Fruit fly (Drosophila melanogaster) whole organism: ENCODE data around the gene cpo.

ENCODE experiments used
- CG8478 ChIP-seq: fragments of >200 bp; optimal IDR thresholded peaks from 2 replicates; lab custom pipeline; 2018; ENCODE audit warnings: inconsistent platforms
- Dll ChIP-seq: fragments of >200 bp; optimal IDR thresholded peaks from 2 replicates; lab custom pipeline; 2017
- EcR ChIP-seq, 2 experiments: fragments of >200 bp; optimal IDR thresholded peaks; 2 replicates each; lab custom pipeline; 2017; ENCODE audit warnings: missing biosample characterization in 2 of 2, missing genetic modification characterization in 2 of 2, missing genetic modification reagents in 2 of 2
- pan ChIP-seq: fragments of >200 bp; optimal IDR thresholded peaks from 2 replicates; lab custom pipeline; 2017
- psq ChIP-seq: fragments of >200 bp; optimal IDR thresholded peaks from 2 replicates; lab custom pipeline; 2017
- usp ChIP-seq: fragments of >200 bp; optimal IDR thresholded peaks from 2 replicates; lab custom pipeline; 2017; ENCODE audit warnings: missing biosample characterization, missing genetic modification characterization, mixed read lengths

Gene cpo

dm6 chr3R:17919108-17919882 is at the start of gene cpo:
Gene cpo, plus strand, starts transcription at chr3R:17919832.
- TF ChIP-seq psq (lab: Kevin White, UChicago) (no peak), EcR (GFP tag; optimal IDR thresholded peaks at IDR 0.05; lab: Kevin White, UChicago) (no peak), usp (no peak), pan (no peak), CG8478 (lab: Kevin White, UChicago) (no peak), Dll (no peak)

dm6 chr3R:17881074-17881473 is 38.6 kb upstream of the cpo start:
- no peak for TF ChIP-seq CG8478 (lab: Kevin White, UChicago)
- TF ChIP-seq pan, result no peak
- TF ChIP-seq psq (lab: Kevin White, UChicago), result no peak
- TF ChIP-seq Dll, result no peak
- TF ChIP-seq EcR (GFP tag; optimal IDR thresholded peaks at IDR 0.05; lab: Kevin White, UChicago), result no peak
- TF ChIP-seq usp, result no peak

- TF ChIP-seq psq (lab: Kevin White, UChicago), result no peak
Observed at dm6 chr3R:17891025-17891424, 28.6 kb upstream of the cpo start.

DNA sequence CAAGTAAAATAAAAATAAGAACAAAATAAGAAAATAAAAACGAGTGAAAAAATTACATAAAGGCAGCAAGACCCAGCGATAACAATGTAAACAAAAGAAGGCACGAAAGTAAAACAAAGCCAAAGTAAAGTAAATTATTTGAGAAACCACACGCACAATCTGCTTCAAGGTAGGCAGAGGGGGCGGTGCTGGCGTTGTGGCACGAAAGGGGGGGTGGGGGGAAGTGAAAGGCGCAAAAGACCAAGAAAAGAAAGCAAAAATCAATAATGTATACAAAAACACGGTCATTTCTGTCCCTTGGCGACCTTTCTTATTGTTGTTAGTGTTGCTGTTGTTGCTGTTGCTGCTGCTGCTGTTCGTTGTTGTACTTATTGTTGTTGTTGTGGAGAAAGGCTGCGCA is 22.4 kb upstream of the cpo start:
- TF ChIP-seq pan (no peak), Dll (no peak), usp (no peak)

DNA sequence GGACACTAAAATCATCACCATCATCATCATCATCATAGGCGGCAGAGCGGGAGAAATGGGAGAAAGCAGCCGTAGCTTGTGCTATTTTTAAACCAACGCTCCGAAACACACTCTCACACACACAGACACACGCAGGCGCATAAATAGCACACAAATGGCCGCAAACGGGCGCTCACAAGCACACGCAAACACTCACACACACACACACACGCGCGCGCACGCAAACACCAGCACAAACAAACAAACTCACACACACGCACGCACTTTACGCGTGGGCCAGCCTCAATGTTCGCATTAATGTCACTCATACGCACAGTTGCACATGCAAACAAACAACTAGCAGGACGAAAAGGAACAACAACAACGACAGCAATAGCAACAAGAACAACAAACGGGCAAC is 21.8 kb upstream of the cpo start:
- no peak for TF ChIP-seq pan
- TF ChIP-seq EcR (GFP tag; optimal IDR thresholded peaks at IDR 0.05; lab: Kevin White, UChicago), result no peak
- TF ChIP-seq Dll, result no peak
- TF ChIP-seq usp, result no peak
- TF ChIP-seq psq (lab: Kevin White, UChicago), result no peak
- no peak for TF ChIP-seq CG8478 (lab: Kevin White, UChicago)

DNA sequence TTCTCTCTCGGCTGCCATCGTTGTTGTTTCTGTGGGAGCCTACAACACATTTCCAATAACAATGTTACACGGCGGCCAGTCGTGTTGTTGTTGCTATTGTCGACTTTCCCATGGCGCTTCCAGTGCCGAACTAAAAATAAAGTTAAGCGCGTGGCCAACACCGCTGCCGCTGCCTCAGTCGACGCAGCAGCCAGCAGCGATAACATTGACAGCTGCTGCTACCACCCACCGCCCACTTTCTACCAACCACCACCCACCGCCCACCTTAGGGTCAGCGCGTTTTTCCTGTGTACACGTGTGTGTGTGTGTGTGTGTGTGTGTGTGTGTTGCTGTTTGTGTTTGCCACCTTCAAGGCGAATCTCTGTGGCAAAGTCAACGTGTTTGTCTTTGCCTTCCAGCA is 18.6 kb upstream of the cpo start:
- TF ChIP-seq EcR (GFP tag; optimal IDR thresholded peaks at IDR 0.05; lab: Kevin White, UChicago) (no peak), CG8478 (lab: Kevin White, UChicago) (no peak), Dll (no peak), usp (no peak), pan (no peak), psq (lab: Kevin White, UChicago) (no peak)

DNA sequence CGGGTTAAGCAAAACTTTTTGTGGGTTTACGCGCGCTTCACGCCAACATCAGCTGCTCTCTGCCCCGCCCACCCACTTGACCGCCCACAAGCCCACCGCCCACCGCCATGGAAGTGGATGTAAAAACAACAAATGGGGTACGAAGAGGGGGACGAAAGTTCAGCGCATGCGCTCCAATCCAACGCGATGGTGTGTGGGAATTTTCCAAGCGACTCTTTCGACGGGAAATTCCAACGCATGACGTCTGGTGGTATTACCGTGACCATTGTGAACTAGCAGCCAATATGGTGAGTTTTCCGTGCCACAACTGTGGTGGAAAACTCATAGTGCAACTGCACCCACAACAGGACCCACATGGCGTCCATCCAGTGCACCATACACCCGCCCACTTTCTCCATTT is 17.4 kb upstream of the cpo start:
- TF ChIP-seq Dll (no peak), usp (no peak), EcR (GFP tag; optimal IDR thresholded peaks at IDR 0.05; lab: Kevin White, UChicago) (no peak)

DNA sequence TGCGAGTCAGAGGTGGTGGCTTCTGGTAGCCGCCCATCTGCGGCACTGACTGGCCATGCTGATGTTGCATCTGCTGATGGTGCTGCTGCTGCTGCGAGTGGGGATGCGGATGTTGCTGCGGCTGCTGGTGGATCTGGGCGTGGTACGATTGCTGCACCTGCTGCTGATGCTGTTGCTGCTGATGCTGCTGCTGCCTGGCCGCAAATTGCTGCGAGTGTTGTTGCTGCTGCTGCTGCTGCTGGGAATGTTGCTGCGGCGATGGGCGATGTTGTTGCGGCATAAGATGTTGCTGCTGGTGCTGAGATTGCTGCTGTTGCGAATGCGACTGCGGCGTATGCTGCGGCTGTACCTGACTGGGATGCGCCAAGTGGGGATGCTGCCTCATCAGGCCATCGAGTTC is 14.5 kb upstream of the cpo start:
- no peak for TF ChIP-seq CG8478 (lab: Kevin White, UChicago)

DNA sequence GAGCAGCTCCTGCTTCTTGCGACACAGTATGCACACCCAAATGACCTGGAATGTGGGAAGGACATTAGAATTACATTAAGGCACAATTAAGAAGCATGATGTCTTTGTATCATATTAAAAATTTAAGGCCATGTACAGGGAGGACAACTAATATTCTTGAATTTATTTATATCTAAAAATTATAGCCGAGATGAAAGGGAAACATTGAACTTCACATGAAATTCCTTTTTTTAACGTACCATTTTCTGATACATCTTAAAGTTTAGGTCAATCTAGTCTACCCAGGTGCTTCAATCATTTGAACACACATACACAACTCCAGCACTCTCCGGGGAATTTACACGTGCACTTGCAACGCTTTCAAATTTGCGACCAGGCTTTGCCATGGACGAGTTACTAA is 13.5 kb upstream of the cpo start, which contains the start of gene CG12347:
TSS of gene CG12347 (plus strand) at position 301 of the 400 bp plus-strand sequence.
- TF ChIP-seq CG8478 (lab: Kevin White, UChicago) (no peak), pan (no peak), usp (no peak), EcR (GFP tag; optimal IDR thresholded peaks at IDR 0.05; lab: Kevin White, UChicago) (no peak), Dll (no peak), psq (lab: Kevin White, UChicago) (no peak)

DNA sequence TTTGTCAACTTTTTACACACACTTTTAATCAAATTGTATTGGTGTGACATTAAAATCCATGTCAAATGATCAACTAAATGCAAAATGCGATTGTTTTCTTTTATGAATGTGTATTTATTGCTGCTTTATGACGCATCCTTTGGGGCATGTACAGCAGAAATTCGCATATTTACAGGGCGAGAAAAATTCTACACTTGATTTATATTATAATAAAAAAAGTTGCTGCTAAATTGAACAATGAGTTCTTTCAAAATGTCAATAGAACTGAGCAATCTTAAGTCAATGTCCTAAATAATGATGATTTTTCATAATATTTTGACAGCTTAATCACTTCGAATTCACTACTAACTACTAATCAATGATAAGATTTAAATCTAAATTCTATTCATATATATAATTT is 8.6 kb upstream of the cpo start, which contains the start of gene CG43445:
TSS of gene CG43445 (plus strand) at position 301 of the 400 bp plus-strand sequence.
- no peak for TF ChIP-seq EcR (GFP tag; optimal IDR thresholded peaks at IDR 0.05; lab: Kevin White, UChicago)
- TF ChIP-seq usp, result no peak
- no peak for TF ChIP-seq pan
- TF ChIP-seq Dll, result no peak
- no peak for TF ChIP-seq CG8478 (lab: Kevin White, UChicago)
- TF ChIP-seq psq (lab: Kevin White, UChicago), result no peak

DNA sequence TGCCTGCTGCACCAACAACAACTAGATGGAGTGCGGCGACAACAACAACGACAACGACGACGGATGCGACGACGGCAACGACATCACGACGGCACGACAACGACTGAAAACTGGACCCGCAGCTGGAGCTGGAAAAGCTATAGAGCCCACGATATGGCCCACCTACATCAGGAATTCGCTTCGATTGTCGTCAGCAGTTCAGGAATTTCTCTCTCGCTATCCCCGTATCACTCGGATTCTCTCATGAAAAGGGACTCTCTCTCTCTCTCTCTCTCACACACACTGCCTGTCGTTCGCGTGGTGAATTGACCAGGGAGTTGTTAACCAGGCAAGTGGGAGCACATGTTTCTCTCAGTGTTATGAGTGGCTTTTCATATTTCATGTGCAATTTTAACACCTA is 3.2 kb upstream of the cpo start, which contains the start of gene Rim:
TSS of gene Rim (minus strand) at position 101 of the 400 bp plus-strand sequence.
- TF ChIP-seq CG8478 (lab: Kevin White, UChicago), result no peak
- TF ChIP-seq pan, result no peak
- no peak for TF ChIP-seq psq (lab: Kevin White, UChicago)
- TF ChIP-seq Dll, result no peak
- TF ChIP-seq EcR (GFP tag; optimal IDR thresholded peaks at IDR 0.05; lab: Kevin White, UChicago), result no peak

dm6 chr3R:17917871-17918499 is 1.6 kb upstream of the cpo start:
- no peak for TF ChIP-seq pan
- TF ChIP-seq Dll, result no peak
- TF ChIP-seq EcR (GFP tag; optimal IDR thresholded peaks at IDR 0.05; lab: Kevin White, UChicago), result no peak
- no peak for TF ChIP-seq CG8478 (lab: Kevin White, UChicago)
- no peak for TF ChIP-seq usp
- TF ChIP-seq psq (lab: Kevin White, UChicago), result no peak

DNA sequence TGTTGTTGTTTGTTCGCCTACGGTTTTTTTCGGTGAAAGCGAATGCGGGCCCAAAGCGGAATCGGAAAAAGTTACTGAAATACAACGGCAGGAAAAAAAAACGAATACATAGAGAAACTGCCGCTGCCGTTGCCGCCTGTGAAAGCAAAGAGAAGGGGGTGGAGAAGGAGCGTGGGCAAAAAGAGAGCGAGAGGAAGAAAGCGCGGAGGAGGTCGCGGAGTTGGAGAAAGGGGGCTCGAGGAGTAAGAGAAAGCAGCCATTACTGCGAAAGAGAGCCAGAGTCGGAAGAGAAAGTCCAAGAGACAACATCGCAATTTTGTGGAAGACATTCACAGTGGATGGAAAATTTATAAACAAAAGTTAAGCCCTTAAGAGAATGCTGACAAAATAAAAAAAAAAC is 633 bp downstream of the cpo start:
- no peak for TF ChIP-seq CG8478 (lab: Kevin White, UChicago)
- no peak for TF ChIP-seq Dll
- no peak for TF ChIP-seq pan
- no peak for TF ChIP-seq psq (lab: Kevin White, UChicago)
- TF ChIP-seq EcR (GFP tag; optimal IDR thresholded peaks at IDR 0.05; lab: Kevin White, UChicago), result no peak
- no peak for TF ChIP-seq usp
